Worm (Caenorhabditis elegans): ENCODE data around the gene C15H11.10.
A peak's percentile ranks its signal among the peaks of the same experiment; 100 is the strongest.

ce11 chrV:14347234-14347826, 44.6 kb upstream of the C15H11.10 start, which contains the start of gene cept-2:
- peak; percentile 97 for TF ChIP-seq W03F9.2 (tag; optimal IDR thresholded peaks at IDR 0.05)
- TF ChIP-seq dao-5 (tag; optimal IDR thresholded peaks at IDR 0.05): no peak
